Worm (Caenorhabditis elegans): Measurements from ENCODE around the gene Y82E9BR.5.

Y82E9BR.5 gene

ce11 chrIII:1416571-1416970 is 32.4 kb downstream of the Y82E9BR.5 start:
- TF ChIP-seq unc-62 (GFP tag; optimal IDR thresholded peaks at IDR 0.05) = no peak

ce11 chrIII:1417090-1417489 is 32.9 kb downstream of the Y82E9BR.5 start, which contains the start of gene elc-1:
Gene elc-1, minus strand, starts transcription at chrIII:1417190.
- TF ChIP-seq unc-62 (GFP tag; optimal IDR thresholded peaks at IDR 0.05) = no peak

ce11 chrIII:1418709-1419108 is 34.5 kb downstream of the Y82E9BR.5 start:
- TF ChIP-seq unc-62 (GFP tag; optimal IDR thresholded peaks at IDR 0.05) = no peak

ce11 chrIII:1419146-1419636 is 35.0 kb downstream of the Y82E9BR.5 start, which contains the start of gene Y82E9BR.3:
Gene Y82E9BR.3, plus strand, starts transcription at chrIII:1419196.
- TF ChIP-seq unc-62 (GFP tag; optimal IDR thresholded peaks at IDR 0.05) = no peak

- no peak for TF ChIP-seq unc-62 (GFP tag; optimal IDR thresholded peaks at IDR 0.05)
Measured at ce11 chrIII:1419700-1420356, 35.7 kb downstream of the Y82E9BR.5 start.

- TF ChIP-seq unc-62 (GFP tag; optimal IDR thresholded peaks at IDR 0.05) = no peak
Measured at ce11 chrIII:1421436-1421835, 37.3 kb downstream of the Y82E9BR.5 start.

ce11 chrIII:1424305-1424704 is 40.1 kb downstream of the Y82E9BR.5 start:
- TF ChIP-seq unc-62 (GFP tag; optimal IDR thresholded peaks at IDR 0.05) = no peak

ce11 chrIII:1427126-1427525 is 43.0 kb downstream of the Y82E9BR.5 start, which contains the start of gene lelo-2:
Gene lelo-2, minus strand, starts transcription at chrIII:1427226.
- TF ChIP-seq unc-62 (GFP tag; optimal IDR thresholded peaks at IDR 0.05) = no peak

- no peak for TF ChIP-seq unc-62 (GFP tag; optimal IDR thresholded peaks at IDR 0.05)
Measured at ce11 chrIII:1428448-1428847, 44.3 kb downstream of the Y82E9BR.5 start.

- TF ChIP-seq unc-62 (GFP tag; optimal IDR thresholded peaks at IDR 0.05) = no peak
Measured at ce11 chrIII:1429275-1429674, 45.1 kb downstream of the Y82E9BR.5 start.

- no peak for TF ChIP-seq unc-62 (GFP tag; optimal IDR thresholded peaks at IDR 0.05)
Measured at ce11 chrIII:1429920-1430437, 45.8 kb downstream of the Y82E9BR.5 start.

ce11 chrIII:1436738-1437137 is 52.6 kb downstream of the Y82E9BR.5 start:
- no peak for TF ChIP-seq unc-62 (GFP tag; optimal IDR thresholded peaks at IDR 0.05)
